Worm (Caenorhabditis elegans): ENCODE data around the gene ttr-19.
A peak's percentile ranks its signal among the peaks of the same experiment; 100 is the strongest.

The ttr-19 gene

DNA sequence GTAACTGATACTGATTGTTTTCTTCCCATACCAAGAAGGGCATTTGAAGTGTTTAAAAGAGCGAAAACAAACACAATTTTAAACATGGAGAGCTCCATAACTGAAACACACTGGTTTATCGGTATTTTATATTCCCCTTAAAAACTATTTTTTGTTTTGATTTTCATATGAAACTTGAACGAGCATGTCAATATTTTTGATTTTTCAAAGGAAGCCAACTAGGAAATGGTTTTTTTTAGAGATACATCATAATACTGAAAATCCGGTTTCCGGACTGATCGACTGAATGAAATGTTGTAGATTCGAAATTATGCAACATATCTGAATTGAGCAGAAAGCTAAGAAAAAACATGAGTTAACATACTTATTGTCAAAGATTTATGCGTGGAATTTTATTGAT lies at the start of gene ttr-19:
TSS of gene ttr-19 (minus strand) at position 101 of the 400 bp plus-strand sequence.
- TF ChIP-seq elt-1 (tag; optimal IDR thresholded peaks at IDR 0.05), result no peak
- TF ChIP-seq blmp-1 (tag; optimal IDR thresholded peaks at IDR 0.05; ENCODE audit: insufficient read depth), result no peak
- TF ChIP-seq ztf-11 (tag; optimal IDR thresholded peaks at IDR 0.05), result no peak
- no peak for TF ChIP-seq nhr-12 (tag; optimal IDR thresholded peaks at IDR 0.05)
- no peak for TF ChIP-seq dmd-4 (tag; optimal IDR thresholded peaks at IDR 0.05)
- TF ChIP-seq Y55F3AM.14 (GFP tag; optimal IDR thresholded peaks at IDR 0.05), result no peak
- TF ChIP-seq gmeb-1 (tag; optimal IDR thresholded peaks at IDR 0.05), result no peak
- TF ChIP-seq crh-2 (tag; optimal IDR thresholded peaks at IDR 0.05), result no peak
- TF ChIP-seq alr-1 (tag; optimal IDR thresholded peaks at IDR 0.05), result no peak
- no peak for TF ChIP-seq nhr-129 (tag; optimal IDR thresholded peaks at IDR 0.05)
- no peak for TF ChIP-seq sma-3 (GFP tag; optimal IDR thresholded peaks at IDR 0.05)
- no peak for TF ChIP-seq sem-4 (tag; optimal IDR thresholded peaks at IDR 0.05)

DNA sequence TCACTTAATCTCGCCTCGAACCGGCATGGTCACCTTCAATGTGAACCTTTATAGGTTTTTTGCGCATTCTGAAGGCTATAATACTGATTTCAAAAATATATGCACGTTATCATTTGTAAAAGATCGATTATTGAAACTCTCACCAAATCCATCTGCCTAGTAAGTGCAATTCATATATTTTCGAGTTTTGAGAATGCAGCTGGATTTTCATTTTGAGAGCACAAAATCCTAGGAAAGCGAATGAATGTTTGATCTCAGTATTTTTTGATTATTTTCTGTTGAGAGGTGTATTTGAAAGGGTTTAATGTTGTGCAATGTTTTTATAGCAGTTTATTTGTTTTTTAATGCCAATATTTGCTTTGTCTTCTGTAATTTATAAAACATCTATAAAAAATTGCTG lies 48.8 kb upstream of the ttr-19 start:
- TF ChIP-seq nhr-25 (tag; optimal IDR thresholded peaks at IDR 0.05) (no peak), ztf-11 (tag; optimal IDR thresholded peaks at IDR 0.05) (no peak), snpc-4 (tag; optimal IDR thresholded peaks at IDR 0.05) (no peak), ztf-4 (tag; optimal IDR thresholded peaks at IDR 0.05) (no peak)

DNA sequence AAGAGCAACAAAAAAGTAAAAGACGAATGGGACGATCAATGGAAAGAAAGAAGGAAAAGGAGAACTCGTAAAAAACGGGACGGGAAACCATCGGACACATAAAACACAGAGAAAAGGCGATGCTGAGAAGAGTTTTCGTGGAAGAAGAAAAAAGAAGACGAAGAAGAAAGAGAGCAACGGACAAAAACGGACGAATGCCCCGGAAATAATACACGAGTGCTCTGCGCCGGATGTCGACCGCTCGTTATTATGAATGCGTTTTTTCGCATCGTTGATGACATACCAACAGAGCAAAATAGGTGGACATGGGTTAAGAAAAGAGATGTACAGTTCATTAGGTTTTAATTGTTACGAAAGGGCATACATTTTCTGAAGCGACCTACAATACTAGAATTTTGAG lies 48.4 kb upstream of the ttr-19 start, which contains the start of gene Y22F5A.11:
TSS of gene Y22F5A.11 (minus strand) at position 28 of the 400 bp plus-strand sequence.
- TF ChIP-seq nhr-23 (tag; optimal IDR thresholded peaks at IDR 0.05) (no peak), peb-1 (tag; optimal IDR thresholded peaks at IDR 0.05) (no peak), unc-39 (tag; optimal IDR thresholded peaks at IDR 0.05) (no peak), lsy-2 (tag; optimal IDR thresholded peaks at IDR 0.05) (peak in 1 of 2 experiments; percentile 22), nhr-6 (tag; optimal IDR thresholded peaks at IDR 0.05) (no peak), nhr-77 (tag; optimal IDR thresholded peaks at IDR 0.05) (no peak), snpc-4 (tag; optimal IDR thresholded peaks at IDR 0.05) (peak; percentile 51), unc-55 (GFP tag; optimal IDR thresholded peaks at IDR 0.05) (peak; percentile 37), ZK546.5 (tag; optimal IDR thresholded peaks at IDR 0.05) (no peak), nhr-129 (tag; optimal IDR thresholded peaks at IDR 0.05) (no peak), ztf-1 (GFP tag; conservative IDR thresholded peaks at IDR 0.05) (no peak), mdl-1 (tag; optimal IDR thresholded peaks at IDR 0.05) (no peak), alr-1 (tag; optimal IDR thresholded peaks at IDR 0.05) (no peak), mbf-1 (tag; optimal IDR thresholded peaks at IDR 0.05) (no peak), elt-1 (tag; optimal IDR thresholded peaks at IDR 0.05) (no peak), ztf-4 (tag; optimal IDR thresholded peaks at IDR 0.05) (no peak), R02D3.7 (tag; optimal IDR thresholded peaks at IDR 0.05) (no peak), sma-9 (GFP tag; optimal IDR thresholded peaks at IDR 0.05) (no peak), sma-9 (tag; optimal IDR thresholded peaks at IDR 0.05) (no peak), nhr-11 (tag; optimal IDR thresholded peaks at IDR 0.05) (no peak), ceh-82 (tag; optimal IDR thresholded peaks at IDR 0.05) (no peak), crh-2 (tag; optimal IDR thresholded peaks at IDR 0.05) (no peak), nhr-237 (tag; optimal IDR thresholded peaks at IDR 0.05) (no peak), elt-3 (tag; optimal IDR thresholded peaks at IDR 0.05) (no peak), aly-2 (tag; optimal IDR thresholded peaks at IDR 0.05) (no peak), ztf-11 (tag; optimal IDR thresholded peaks at IDR 0.05) (no peak), lin-11 (tag; optimal IDR thresholded peaks at IDR 0.05) (no peak)

DNA sequence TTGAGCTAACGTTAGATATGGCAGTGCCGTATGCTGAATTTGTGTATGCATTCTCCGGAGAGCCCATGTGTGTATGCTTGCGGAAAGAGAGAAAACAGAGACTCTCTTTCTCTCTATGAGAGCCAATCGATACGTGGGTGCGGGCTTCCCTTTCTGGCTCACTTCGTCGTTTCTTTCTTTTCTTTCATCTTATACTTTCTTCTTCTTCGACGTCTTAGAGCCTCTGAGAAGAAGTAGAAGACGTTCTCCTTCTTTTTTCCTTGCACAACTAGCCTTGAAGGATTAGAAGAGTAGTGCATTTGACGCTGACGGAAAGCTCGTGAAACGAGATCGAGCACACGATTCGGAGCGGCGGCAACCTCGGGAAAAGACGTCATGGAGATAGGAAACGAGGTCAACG lies 46.6 kb upstream of the ttr-19 start:
- TF ChIP-seq nhr-12 (tag; optimal IDR thresholded peaks at IDR 0.05) (no peak), ztf-11 (tag; optimal IDR thresholded peaks at IDR 0.05) (no peak), nhr-6 (tag; optimal IDR thresholded peaks at IDR 0.05) (peak; percentile 62), Y55F3AM.14 (GFP tag; optimal IDR thresholded peaks at IDR 0.05) (peak; percentile 25), ceh-82 (tag; optimal IDR thresholded peaks at IDR 0.05) (no peak), nhr-25 (tag; optimal IDR thresholded peaks at IDR 0.05) (no peak), blmp-1 (tag; optimal IDR thresholded peaks at IDR 0.05; ENCODE audit: insufficient read depth) (no peak), nhr-23 (tag; optimal IDR thresholded peaks at IDR 0.05) (no peak), nhr-77 (tag; optimal IDR thresholded peaks at IDR 0.05) (no peak), peb-1 (tag; optimal IDR thresholded peaks at IDR 0.05) (no peak), ceh-16 (tag; optimal IDR thresholded peaks at IDR 0.05) (no peak), lin-39 (tag; optimal IDR thresholded peaks at IDR 0.05) (no peak), ZK546.5 (tag; optimal IDR thresholded peaks at IDR 0.05) (no peak), alr-1 (tag; optimal IDR thresholded peaks at IDR 0.05) (peak; percentile 25), ama-1 (optimal IDR thresholded peaks at IDR 0.05) (no peak), ztf-4 (tag; optimal IDR thresholded peaks at IDR 0.05) (peak; percentile 37), mab-5 (tag; optimal IDR thresholded peaks at IDR 0.05) (peak; percentile 14), nhr-237 (tag; optimal IDR thresholded peaks at IDR 0.05) (no peak), egl-27 (tag; optimal IDR thresholded peaks at IDR 0.05) (peak; percentile 36), unc-55 (GFP tag; optimal IDR thresholded peaks at IDR 0.05) (peak; percentile 87), mdl-1 (tag; optimal IDR thresholded peaks at IDR 0.05) (peak in 1 of 2 experiments; percentile 74), sma-9 (GFP tag; optimal IDR thresholded peaks at IDR 0.05) (peak; percentile 60), sma-9 (tag; optimal IDR thresholded peaks at IDR 0.05) (no peak), crh-2 (tag; optimal IDR thresholded peaks at IDR 0.05) (peak; percentile 46), zag-1 (tag; optimal IDR thresholded peaks at IDR 0.05) (peak; percentile 73), lin-11 (tag; optimal IDR thresholded peaks at IDR 0.05) (peak; percentile 22), lsy-2 (tag; optimal IDR thresholded peaks at IDR 0.05) (peak in 1 of 2 experiments; percentile 67), F13H6.1 (tag; optimal IDR thresholded peaks at IDR 0.05) (peak; percentile 62), nhr-129 (tag; optimal IDR thresholded peaks at IDR 0.05) (peak; percentile 73), C34F6.9 (tag; optimal IDR thresholded peaks at IDR 0.05) (peak; percentile 78), lin-13 (GFP tag; optimal IDR thresholded peaks at IDR 0.05) (peak; percentile 40), snpc-4 (tag; optimal IDR thresholded peaks at IDR 0.05) (peak; percentile 15)
